Fruit fly (Drosophila melanogaster): ENCODE data around the gene CG18476.

Gene CG18476

dm6 chr3R:11678016-11678415 lies at the start of gene CG18476:
CG18476 (minus strand) TSS chr3R:11678116.
- TF ChIP-seq D19B (GFP tag; optimal IDR thresholded peaks at IDR 0.05): peak; percentile 75
- TF ChIP-seq cad (GFP tag; optimal IDR thresholded peaks at IDR 0.05): no peak
- no peak for TF ChIP-seq Hey (tag; optimal IDR thresholded peaks at IDR 0.05)
- peak; percentile 77 for TF ChIP-seq CG16815 (GFP tag; optimal IDR thresholded peaks at IDR 0.05)
- TF ChIP-seq nom (GFP tag; optimal IDR thresholded peaks at IDR 0.05): peak; percentile 78
- TF ChIP-seq az2 (GFP tag; optimal IDR thresholded peaks at IDR 0.05): peak; percentile 90
- TF ChIP-seq CG33557 (GFP tag; optimal IDR thresholded peaks at IDR 0.05): peak; percentile 85
- peak; percentile 75 for TF ChIP-seq trh (GFP tag; optimal IDR thresholded peaks at IDR 0.05)
- peak; percentile 64 for TF ChIP-seq CG18011 (GFP tag; optimal IDR thresholded peaks at IDR 0.05)
- TF ChIP-seq CG12155 (GFP tag; optimal IDR thresholded peaks at IDR 0.05): peak; percentile 84
- TF ChIP-seq CHES-1-like (GFP tag; optimal IDR thresholded peaks at IDR 0.05): peak; percentile 52
- peak; percentile 90 for TF ChIP-seq CG4820 (GFP tag; optimal IDR thresholded peaks at IDR 0.05)
- TF ChIP-seq CG12071 (GFP tag; optimal IDR thresholded peaks at IDR 0.05): peak; percentile 39
- TF ChIP-seq B-H1 (GFP tag; IDR thresholded peaks at IDR 0.05): peak; percentile 92
- TF ChIP-seq CG8765 (GFP tag; IDR thresholded peaks at IDR 0.05): peak; percentile 82
- peak; percentile 73 for TF ChIP-seq CG6654 (GFP tag; optimal IDR thresholded peaks at IDR 0.05)
- TF ChIP-seq CG6272 (GFP tag; IDR thresholded peaks at IDR 0.05): peak; percentile 93
- no peak for TF ChIP-seq Kr (GFP tag; optimal IDR thresholded peaks at IDR 0.05)
- peak; percentile 36 for TF ChIP-seq Antp (GFP tag; optimal IDR thresholded peaks at IDR 0.05)
- TF ChIP-seq disco-r (GFP tag; optimal IDR thresholded peaks at IDR 0.05): peak; percentile 38
- no peak for TF ChIP-seq CG15479 (GFP tag; optimal IDR thresholded peaks at IDR 0.05)
- TF ChIP-seq CG3065 (GFP tag; optimal IDR thresholded peaks at IDR 0.05): peak; percentile 59
- no peak for TF ChIP-seq Lpt (GFP tag; optimal IDR thresholded peaks at IDR 0.05)
- peak; percentile 39 for TF ChIP-seq CG1792 (GFP tag; optimal IDR thresholded peaks at IDR 0.05)
- TF ChIP-seq CG16779 (GFP tag; IDR thresholded peaks at IDR 0.05): peak; percentile 87
- TF ChIP-seq crp (GFP tag; optimal IDR thresholded peaks at IDR 0.05): peak in 1 of 2 experiments; percentile 47
- peak; percentile 66 for TF ChIP-seq CG13123 (GFP tag; optimal IDR thresholded peaks at IDR 0.05)
- peak; percentile 54 for TF ChIP-seq NC2β (GFP tag; optimal IDR thresholded peaks at IDR 0.05)
- TF ChIP-seq Dbx (GFP tag; IDR thresholded peaks at IDR 0.05): peak; percentile 91
- TF ChIP-seq Eip74EF (GFP tag; optimal IDR thresholded peaks at IDR 0.05): peak in 1 of 2 experiments; percentile 89
- TF ChIP-seq CG9817 (tag; optimal IDR thresholded peaks at IDR 0.05): peak; percentile 92
- TF ChIP-seq usp (GFP tag; optimal IDR thresholded peaks at IDR 0.05): no peak
- peak; percentile 45 for TF ChIP-seq pzg (GFP tag; optimal IDR thresholded peaks at IDR 0.05)
- peak; percentile 47 for TF ChIP-seq CG9797 (GFP tag; optimal IDR thresholded peaks at IDR 0.05)
- no peak for TF ChIP-seq pan (optimal IDR thresholded peaks at IDR 0.05)
- peak in 1 of 2 experiments; percentile 97 for TF ChIP-seq pan (GFP tag; optimal IDR thresholded peaks at IDR 0.05 in 1 of 2, IDR thresholded peaks at IDR 0.05 in 1 of 2)
- TF ChIP-seq odd (GFP tag; optimal IDR thresholded peaks at IDR 0.05): peak; percentile 74
- TF ChIP-seq gfzf (GFP tag; optimal IDR thresholded peaks at IDR 0.05): peak; percentile 75
- peak; percentile 80 for TF ChIP-seq CG3407 (GFP tag; optimal IDR thresholded peaks at IDR 0.05)
- TF ChIP-seq ase (GFP tag; IDR thresholded peaks at IDR 0.05): peak; percentile 92
- TF ChIP-seq CG12299 (tag; optimal IDR thresholded peaks at IDR 0.05): peak; percentile 89
- peak; percentile 73 for TF ChIP-seq CG6683 (GFP tag; optimal IDR thresholded peaks at IDR 0.05)
- TF ChIP-seq ftz-f1 (GFP tag; optimal IDR thresholded peaks at IDR 0.05): peak; percentile 54
- peak; percentile 92 for TF ChIP-seq HLH3B (GFP tag; IDR thresholded peaks at IDR 0.05)
- peak; percentile 66 for TF ChIP-seq CG2116 (GFP tag; optimal IDR thresholded peaks at IDR 0.05)
- no peak for TF ChIP-seq nau (GFP tag; optimal IDR thresholded peaks at IDR 0.05)
- TF ChIP-seq CG17802 (tag; optimal IDR thresholded peaks at IDR 0.05): peak; percentile 79
- TF ChIP-seq vvl (GFP tag; IDR thresholded peaks at IDR 0.05): peak; percentile 96
- TF ChIP-seq dan (GFP tag; IDR thresholded peaks at IDR 0.05): peak; percentile 12; the same call in 1 of the 2 replicates
- TF ChIP-seq repo (GFP tag; optimal IDR thresholded peaks at IDR 0.05): peak; percentile 21
- peak; percentile 93 for TF ChIP-seq al (GFP tag; IDR thresholded peaks at IDR 0.05)
- no peak for TF ChIP-seq fru (optimal IDR thresholded peaks at IDR 0.05)
